Fruit fly (Drosophila melanogaster): ENCODE measurements around the gene CG17237.

- TF ChIP-seq pan (optimal IDR thresholded peaks at IDR 0.05) (no peak), usp (GFP tag; optimal IDR thresholded peaks at IDR 0.05) (no peak), psq (optimal IDR thresholded peaks at IDR 0.05) (no peak)
These were observed 48.7 kb downstream of the CG17237 start, which contains the start of gene Tengl1 for dm6 chr2L:2240493-2240892.

All from whole organism.